Worm (Caenorhabditis elegans): ENCODE results near the gene col-140.

ce11 chrV:5871759-5872158 lies 35.1 kb upstream of the col-140 start, which contains the start of gene C02G6.2:
- TF ChIP-seq skn-1 (tag; optimal IDR thresholded peaks at IDR 0.05) (no peak), pqm-1 (tag; optimal IDR thresholded peaks at IDR 0.05) (no peak), nhr-28 (tag; optimal IDR thresholded peaks at IDR 0.05) (no peak), nhr-77 (tag; optimal IDR thresholded peaks at IDR 0.05) (no peak), ceh-82 (tag; optimal IDR thresholded peaks at IDR 0.05) (no peak), elt-2 (tag; optimal IDR thresholded peaks at IDR 0.05) (no peak), ztf-4 (tag; optimal IDR thresholded peaks at IDR 0.05) (no peak), nhr-67 (tag; optimal IDR thresholded peaks at IDR 0.05) (no peak)

All from whole organism, L3 larva.